Worm (Caenorhabditis elegans): ENCODE results near the gene elks-1.
A peak's percentile ranks its signal among the peaks of the same experiment; 100 is the strongest.
"Not testable (repeated sequence)": the region's sequence is repeated elsewhere in the genome, so short reads cannot be mapped to it uniquely, and the experiment has no call there.

- TF ChIP-seq elt-3 (tag; optimal IDR thresholded peaks at IDR 0.05) (peak in 1 of 6 experiments; percentile 8), ceh-88 (GFP tag; IDR thresholded peaks at IDR 0.05) (peak; percentile 91), dsc-1 (tag; optimal IDR thresholded peaks at IDR 0.05) (peak; percentile 46), isw-1 (GFP tag; IDR thresholded peaks at IDR 0.05) (peak; percentile 88)
- TF ChIP-seq ama-1 (optimal IDR thresholded peaks at IDR 0.05); lin-39 (tag; optimal IDR thresholded peaks at IDR 0.05); zag-1 (tag; optimal IDR thresholded peaks at IDR 0.05): not testable (repeated sequence)
These were observed 36.5 kb downstream of the elks-1 start for ce11 chrIV:3313311-3313710.
